Fruit fly (Drosophila melanogaster) whole organism, prepupa: Measurements from ENCODE around the gene tmod.

Source experiments
- Blimp-1 ChIP-seq: fragments of 200-800 bp; sonication (Bioruptor generic); optimal IDR thresholded peaks from 3 replicates; lab custom pipeline; 2017; ENCODE audit warnings: missing biosample characterization, missing genetic modification characterization, mild to moderate bottlenecking, moderate library complexity, missing genetic modification reagents
- CG11902 ChIP-seq: fragments of 200-800 bp; sonication (Bioruptor generic); optimal IDR thresholded peaks from 3 replicates; lab custom pipeline; 2016; ENCODE audit warnings: missing biosample characterization, missing genetic modification characterization
- CG15336 ChIP-seq: fragments of 200-800 bp; sonication (Bioruptor generic); IDR thresholded peaks from 2 replicates; pipeline ENCODE4 v1.3.6; 2022; ENCODE audit warnings: missing biosample characterization, missing genetic modification characterization
- CG1621 ChIP-seq: fragments of 200-800 bp; sonication (Bioruptor generic); optimal IDR thresholded peaks from 3 replicates; lab custom pipeline; 2018; ENCODE audit warnings: missing biosample characterization, mild to moderate bottlenecking, missing genetic modification characterization
- CG16779 ChIP-seq: fragments of 200-800 bp; sonication (Bioruptor generic); optimal IDR thresholded peaks from 3 replicates; lab custom pipeline; 2017; ENCODE audit warnings: missing biosample characterization, mild to moderate bottlenecking, missing genetic modification characterization
- CG31627 ChIP-seq: fragments of 200-800 bp; sonication (Bioruptor generic); optimal IDR thresholded peaks from 3 replicates; lab custom pipeline; 2016; ENCODE audit warnings: missing biosample characterization, missing genetic modification characterization
- CG34406 ChIP-seq: fragments of 200-800 bp; sonication (Bioruptor generic); optimal IDR thresholded peaks from 3 replicates; lab custom pipeline; 2016; ENCODE audit warnings: missing biosample characterization, missing genetic modification characterization
- CG3919 ChIP-seq: fragments of 200-800 bp; sonication (Bioruptor generic); optimal IDR thresholded peaks from 3 replicates; lab custom pipeline; 2016; ENCODE audit warnings: missing biosample characterization, missing genetic modification characterization
- CG4318 ChIP-seq: fragments of 200-800 bp; sonication (Bioruptor generic); optimal IDR thresholded peaks from 3 replicates; lab custom pipeline; 2017; ENCODE audit warnings: missing biosample characterization, mild to moderate bottlenecking, missing genetic modification characterization
- CG6163 ChIP-seq: fragments of 200-800 bp; sonication (Bioruptor generic); IDR thresholded peaks from 3 replicates; pipeline ENCODE4 v1.3.6; 2022; ENCODE audit warnings: missing biosample characterization, missing genetic modification characterization
- CG6276 ChIP-seq: fragments of 200-800 bp; sonication (Bioruptor generic); optimal IDR thresholded peaks from 2 replicates; lab custom pipeline; 2017; ENCODE audit warnings: missing biosample characterization, mild to moderate bottlenecking, missing genetic modification characterization
- CG6854 ChIP-seq: fragments of 200-800 bp; sonication (Bioruptor generic); optimal IDR thresholded peaks from 2 replicates; lab custom pipeline; 2017; ENCODE audit warnings: missing biosample characterization, mild to moderate bottlenecking, missing genetic modification characterization
- CG7368 ChIP-seq: fragments of 200-800 bp; sonication (Bioruptor generic); optimal IDR thresholded peaks from 3 replicates; lab custom pipeline; 2016; ENCODE audit warnings: missing biosample characterization, missing genetic modification characterization
- CG8319 ChIP-seq: fragments of 200-800 bp; sonication (Bioruptor generic); optimal IDR thresholded peaks from 3 replicates; lab custom pipeline; 2016; ENCODE audit warnings: missing biosample characterization, missing genetic modification characterization
- CG8632 ChIP-seq: fragments of 200-800 bp; sonication (Bioruptor generic); optimal IDR thresholded peaks from 3 replicates; lab custom pipeline; 2016; ENCODE audit warnings: missing biosample characterization, missing genetic modification characterization
- CG9139 ChIP-seq: fragments of 200-800 bp; sonication (Bioruptor generic); optimal IDR thresholded peaks from 3 replicates; lab custom pipeline; 2017; ENCODE audit warnings: missing biosample characterization, mild to moderate bottlenecking, missing genetic modification characterization
- Eip75B ChIP-seq: fragments of 200-800 bp; sonication (Bioruptor generic); optimal IDR thresholded peaks from 3 replicates; lab custom pipeline; 2016; ENCODE audit warnings: missing biosample characterization, missing genetic modification characterization
- Gug ChIP-seq: fragments of 200-800 bp; sonication (Bioruptor generic); IDR thresholded peaks from 2 replicates; pipeline ENCODE4 v1.3.6; 2022; ENCODE audit warnings: missing biosample characterization, missing genetic modification characterization
- Hr38 ChIP-seq: sonication (Bioruptor generic); optimal IDR thresholded peaks from 2 replicates; lab custom pipeline; 2016; ENCODE audit warnings: missing biosample characterization, missing genetic modification characterization
- Hr4 ChIP-seq: fragments of 200-800 bp; sonication (Bioruptor generic); optimal IDR thresholded peaks from 3 replicates; lab custom pipeline; 2016; ENCODE audit warnings: missing biosample characterization, missing genetic modification characterization
- Met ChIP-seq: fragments of 200-800 bp; sonication (Bioruptor generic); optimal IDR thresholded peaks from 3 replicates; lab custom pipeline; 2016; ENCODE audit warnings: missing biosample characterization, missing genetic modification characterization
- OdsH ChIP-seq: fragments of 200-800 bp; sonication (Bioruptor generic); optimal IDR thresholded peaks from 3 replicates; lab custom pipeline; 2016; ENCODE audit warnings: missing biosample characterization, missing genetic modification characterization
- Smox ChIP-seq: fragments of 200-800 bp; sonication (Bioruptor generic); optimal IDR thresholded peaks from 3 replicates; lab custom pipeline; 2016; ENCODE audit warnings: missing biosample characterization, missing genetic modification characterization
- Sox102F ChIP-seq: fragments of 200-800 bp; sonication (Bioruptor generic); optimal IDR thresholded peaks from 2 replicates; lab custom pipeline; 2016; ENCODE audit warnings: missing biosample characterization, mild to moderate bottlenecking, missing genetic modification characterization
- Sox14 ChIP-seq: fragments of 200-800 bp; sonication (Bioruptor generic); optimal IDR thresholded peaks from 3 replicates; lab custom pipeline; 2016; ENCODE audit warnings: missing biosample characterization, missing genetic modification characterization
- Sox15 ChIP-seq: fragments of 200-800 bp; sonication (Bioruptor generic); optimal IDR thresholded peaks from 3 replicates; lab custom pipeline; 2016; ENCODE audit warnings: missing biosample characterization, missing genetic modification characterization
- achi ChIP-seq: fragments of 200-800 bp; sonication (Bioruptor generic); optimal IDR thresholded peaks from 3 replicates; lab custom pipeline; 2016; ENCODE audit warnings: missing biosample characterization, missing genetic modification characterization
- acj6 ChIP-seq: fragments of 200-800 bp; sonication (Bioruptor generic); optimal IDR thresholded peaks from 3 replicates; lab custom pipeline; 2016; ENCODE audit warnings: missing biosample characterization, missing genetic modification characterization
- cyc ChIP-seq: fragments of 200-800 bp; sonication (Bioruptor generic); optimal IDR thresholded peaks from 3 replicates; lab custom pipeline; 2016; ENCODE audit warnings: missing biosample characterization, missing genetic modification characterization
- fd59A ChIP-seq: fragments of 200-800 bp; sonication (Bioruptor generic); optimal IDR thresholded peaks from 2 replicates; lab custom pipeline; 2017; ENCODE audit warnings: missing biosample characterization, mild to moderate bottlenecking, missing genetic modification characterization, missing genetic modification reagents
- fd85E ChIP-seq: fragments of 200-800 bp; sonication (Bioruptor generic); optimal IDR thresholded peaks from 3 replicates; lab custom pipeline; 2016; ENCODE audit warnings: missing biosample characterization, missing genetic modification characterization
- fkh ChIP-seq: fragments of 200-800 bp; sonication (Bioruptor generic); optimal IDR thresholded peaks from 3 replicates; lab custom pipeline; 2017; ENCODE audit warnings: missing biosample characterization, mild to moderate bottlenecking, missing genetic modification characterization, moderate library complexity
- lz ChIP-seq: fragments of 200-800 bp; sonication (Bioruptor generic); optimal IDR thresholded peaks from 3 replicates; lab custom pipeline; 2016; ENCODE audit warnings: missing biosample characterization, missing genetic modification characterization
- net ChIP-seq: fragments of 200-800 bp; sonication (Bioruptor generic); optimal IDR thresholded peaks from 3 replicates; lab custom pipeline; 2016; ENCODE audit warnings: missing biosample characterization, missing genetic modification characterization
- pdm3 ChIP-seq: fragments of 200-800 bp; sonication (Bioruptor generic); optimal IDR thresholded peaks from 3 replicates; lab custom pipeline; 2016; ENCODE audit warnings: missing biosample characterization, missing genetic modification characterization
- salr ChIP-seq, 2 experiments: fragments of 200-800 bp; sonication (Bioruptor generic); optimal IDR thresholded peaks; 3 replicates each; lab custom pipeline; 2016 to 2018; ENCODE audit warnings: missing biosample characterization in 2 of 2, missing genetic modification characterization in 2 of 2, mild to moderate bottlenecking in 1 of 2
- ss ChIP-seq, 2 experiments: fragments of 200-800 bp; sonication (Bioruptor generic); optimal IDR thresholded peaks; 2 replicates in 1 of 2; 3 replicates in 1 of 2; lab custom pipeline; 2017 to 2018; ENCODE audit warnings: mild to moderate bottlenecking in 2 of 2, missing biosample characterization in 2 of 2, missing genetic modification characterization in 2 of 2, moderate library complexity in 1 of 2
- vri ChIP-seq: fragments of 200-800 bp; sonication (Bioruptor generic); optimal IDR thresholded peaks from 3 replicates; lab custom pipeline; 2016; ENCODE audit warnings: missing biosample characterization, mild to moderate bottlenecking, missing genetic modification characterization

tmod gene

dm6 chr3R:30570554-30571141, 38.2 kb downstream of the tmod start (continued):
- TF ChIP-seq CG8632 (GFP tag; lab: Kevin White, UChicago) (peak; percentile 89), vri (peak; percentile 88), Eip75B (GFP tag; lab: Kevin White, UChicago) (peak; percentile 93), CG11902 (GFP tag; lab: Kevin White, UChicago) (peak; percentile 81), fkh (GFP tag; lab: Kevin White, UChicago) (no peak), CG1621 (tag; lab: Kevin White, UChicago) (peak; percentile 91), CG6854 (GFP tag; lab: Kevin White, UChicago) (peak; percentile 81), Sox102F (GFP tag; lab: Kevin White, UChicago) (peak; percentile 92), cyc (peak; percentile 94), achi (GFP tag; lab: Kevin White, UChicago) (peak; percentile 90), net (peak; percentile 82), Gug (GFP tag; lab: Robert Waterston, UW) (peak; percentile 83), Hr4 (GFP tag; lab: Kevin White, UChicago) (peak; percentile 86), fd59A (peak; percentile 84), pdm3 (GFP tag; lab: Kevin White, UChicago) (peak; percentile 93), Sox14 (GFP tag; lab: Kevin White, UChicago) (peak; percentile 92), Met (GFP tag; lab: Kevin White, UChicago) (peak; percentile 90), ss (GFP tag; optimal IDR thresholded peaks at IDR 0.05; lab: Kevin White, UChicago) (peak; percentile 57 to 72), CG8319 (peak; percentile 87), CG4318 (GFP tag; lab: Kevin White, UChicago) (peak; percentile 82), acj6 (GFP tag; lab: Kevin White, UChicago) (peak; percentile 90), OdsH (GFP tag; lab: Kevin White, UChicago) (peak; percentile 93), CG16779 (tag; lab: Kevin White, UChicago) (peak; percentile 78)
- TF ChIP-seq, all 60 proteins: peak for 57

- TF ChIP-seq fkh (GFP tag; lab: Kevin White, UChicago) (peak; percentile 37), CG31627 (GFP tag; lab: Kevin White, UChicago) (no peak)
- TF ChIP-seq, all 60 proteins: peak for 1
Measured at dm6 chr3R:30579129-30579528, 46.7 kb downstream of the tmod start, which contains the start of gene CG9702. Gene CG9702, plus strand, starts transcription at chr3R:30579429.

- TF ChIP-seq Blimp-1 (GFP tag; lab: Kevin White, UChicago) (no peak), CG6276 (GFP tag; lab: Kevin White, UChicago) (no peak), salr (GFP tag; optimal IDR thresholded peaks at IDR 0.05; lab: Kevin White, UChicago) (no peak), CG3919 (GFP tag; lab: Kevin White, UChicago) (no peak), CG1621 (tag; lab: Kevin White, UChicago) (no peak), Sox15 (GFP tag; lab: Kevin White, UChicago) (no peak), Hr38 (GFP tag; lab: Kevin White, UChicago) (no peak), CG9139 (GFP tag; lab: Kevin White, UChicago) (no peak), CG6163 (GFP tag; lab: Robert Waterston, UW) (no peak), CG11902 (GFP tag; lab: Kevin White, UChicago) (no peak), CG7368 (no peak), Hr4 (GFP tag; lab: Kevin White, UChicago) (no peak), fd85E (GFP tag; lab: Kevin White, UChicago) (no peak), OdsH (GFP tag; lab: Kevin White, UChicago) (no peak), CG15336 (GFP tag; lab: Robert Waterston, UW) (no peak), Smox (no peak), lz (GFP tag; lab: Kevin White, UChicago) (no peak), CG34406 (GFP tag; lab: Kevin White, UChicago) (no peak)
Measured at dm6 chr3R:30583542-30583941, 51.1 kb downstream of the tmod start, which contains the start of gene Rpt6R. Gene Rpt6R, minus strand, starts transcription at chr3R:30583697.
